Fruit fly (Drosophila melanogaster): ENCODE data around the gene CG7720.
A peak's percentile ranks its signal among the peaks of the same experiment; 100 is the strongest.

CG7720 gene

DNA sequence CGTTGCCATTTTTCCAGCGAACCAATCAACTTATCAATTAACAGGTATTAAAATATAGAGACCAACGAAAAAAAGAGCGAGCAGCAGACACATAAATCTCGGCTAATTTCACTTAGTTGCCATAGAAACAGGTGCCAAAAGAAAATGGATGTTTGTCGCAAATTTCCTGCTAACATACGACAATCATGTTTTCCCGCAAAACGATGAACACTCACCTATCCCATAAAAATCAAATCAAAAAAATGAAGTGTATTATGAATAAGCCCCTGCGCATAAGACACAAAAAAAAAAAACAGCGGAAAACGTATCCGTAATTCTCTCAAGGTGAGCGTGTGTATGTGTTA lies 53.2 kb downstream of the CG7720 start (continued):
- TF ChIP-seq Awh (GFP tag; IDR thresholded peaks at IDR 0.05) (no peak), GATAe (GFP tag; conservative IDR thresholded peaks at IDR 0.05) (0 out of 2 replicates have a peak, but pooled peaks have one; percentile 7), Hr3 (GFP tag; optimal IDR thresholded peaks at IDR 0.05) (no peak), HLH3B (GFP tag; IDR thresholded peaks at IDR 0.05) (no peak), CG12659 (GFP tag; optimal IDR thresholded peaks at IDR 0.05) (no peak), chinmo (GFP tag; IDR thresholded peaks at IDR 0.05; ENCODE audit: partially characterized antibody) (no peak; the same call in 3 of the 4 replicates), CG14860 (GFP tag; IDR thresholded peaks at IDR 0.05; ENCODE audit: partially characterized antibody) (no peak), unc-4 (GFP tag; IDR thresholded peaks at IDR 0.05; ENCODE audit: partially characterized antibody) (no peak), CG1529 (GFP tag; optimal IDR thresholded peaks at IDR 0.05) (no peak), tio (GFP tag; optimal IDR thresholded peaks at IDR 0.05) (no peak), tll (GFP tag; optimal IDR thresholded peaks at IDR 0.05) (no peak), sqz (GFP tag; optimal IDR thresholded peaks at IDR 0.05) (peak; percentile 15), CG2875 (GFP tag; optimal IDR thresholded peaks at IDR 0.05) (no peak), chn (GFP tag; optimal IDR thresholded peaks at IDR 0.05) (no peak), aop (GFP tag; IDR thresholded peaks at IDR 0.05) (no peak), ro (GFP tag; IDR thresholded peaks at IDR 0.05) (no peak), odd (GFP tag; optimal IDR thresholded peaks at IDR 0.05) (no peak), Chrac-16 (GFP tag; optimal IDR thresholded peaks at IDR 0.05) (no peak), BtbVII (GFP tag; optimal IDR thresholded peaks at IDR 0.05) (no peak), CG2199 (GFP tag; IDR thresholded peaks at IDR 0.05) (no peak), CG3726 (GFP tag; IDR thresholded peaks at IDR 0.05) (no peak), CG4282 (GFP tag; optimal IDR thresholded peaks at IDR 0.05) (no peak), dpn (GFP tag; optimal IDR thresholded peaks at IDR 0.05) (no peak), dimm (GFP tag; IDR thresholded peaks at IDR 0.05) (no peak), Abd-B (GFP tag; optimal IDR thresholded peaks at IDR 0.05) (no peak), sisA (GFP tag; IDR thresholded peaks at IDR 0.05) (no peak), crol (GFP tag; IDR thresholded peaks at IDR 0.05) (peak; percentile 64; the same call in 1 of the 2 replicates), CG7372 (GFP tag; IDR thresholded peaks at IDR 0.05) (no peak), CG1233 (GFP tag; optimal IDR thresholded peaks at IDR 0.05) (no peak), CG13424 (tag; optimal IDR thresholded peaks at IDR 0.05) (no peak), grn (GFP tag; optimal IDR thresholded peaks at IDR 0.05) (peak; percentile 24)

DNA sequence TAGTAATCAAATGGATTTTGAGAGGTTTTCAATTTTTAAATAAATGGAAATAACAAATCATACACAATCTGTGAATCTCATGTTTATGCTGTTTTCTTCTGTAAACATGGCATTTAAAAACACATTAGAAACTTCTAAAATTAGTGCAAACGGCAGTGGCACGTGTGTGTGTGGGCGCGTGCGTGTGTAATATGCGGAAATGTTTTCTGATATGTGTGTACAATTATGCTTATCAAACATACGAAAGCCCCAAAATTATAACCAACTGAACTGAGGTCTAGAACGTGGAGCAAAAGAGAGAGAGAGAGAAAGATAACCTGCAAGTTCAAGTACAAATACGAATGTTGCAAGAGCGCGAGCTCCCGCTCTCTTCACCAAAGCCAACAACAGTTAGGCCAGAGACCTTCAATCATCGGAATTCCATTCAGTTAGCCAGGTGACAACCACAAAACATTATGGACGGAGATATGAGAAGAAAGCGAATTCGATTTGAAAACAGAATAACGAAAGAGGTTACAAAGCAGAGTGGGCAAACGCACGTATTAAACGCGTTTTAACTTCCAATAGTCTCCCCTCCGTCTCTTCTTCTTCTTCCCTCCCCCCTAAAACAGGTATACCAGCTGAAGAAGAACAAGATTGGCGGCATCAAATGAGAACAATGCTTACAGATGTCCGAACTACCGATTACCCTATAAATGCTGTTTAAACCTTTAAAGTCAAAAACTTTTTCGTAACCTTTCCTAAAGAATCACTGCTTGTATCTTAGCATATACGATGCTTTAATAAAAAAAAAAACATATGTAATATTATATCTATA lies 53.7 kb downstream of the CG7720 start:
- TF ChIP-seq CG15269 (tag; optimal IDR thresholded peaks at IDR 0.05) (peak; percentile 98), ase (GFP tag; IDR thresholded peaks at IDR 0.05) (peak; percentile 92), Elba2 (GFP tag; optimal IDR thresholded peaks at IDR 0.05) (no peak), Fer1 (GFP tag; optimal IDR thresholded peaks at IDR 0.05) (peak; percentile 97), Kr (GFP tag; optimal IDR thresholded peaks at IDR 0.05) (no peak), Antp (GFP tag; optimal IDR thresholded peaks at IDR 0.05) (peak; percentile 86), CG4730 (GFP tag; IDR thresholded peaks at IDR 0.05) (peak; percentile 97), CG10209 (GFP tag; optimal IDR thresholded peaks at IDR 0.05) (peak; percentile 96), pum (GFP tag; optimal IDR thresholded peaks at IDR 0.05) (peak; percentile 80), CG5180 (GFP tag; optimal IDR thresholded peaks at IDR 0.05) (peak; percentile 87), bowl (GFP tag; IDR thresholded peaks at IDR 0.05) (peak; percentile 92), pfk (GFP tag; optimal IDR thresholded peaks at IDR 0.05) (peak; percentile 15), Dad (GFP tag; optimal IDR thresholded peaks at IDR 0.05) (peak; percentile 66), CG11398 (GFP tag; optimal IDR thresholded peaks at IDR 0.05) (peak; percentile 43), CG30403 (GFP tag; optimal IDR thresholded peaks at IDR 0.05) (peak; percentile 97), tap (tag; optimal IDR thresholded peaks at IDR 0.05) (peak; percentile 96), CG2120 (GFP tag; optimal IDR thresholded peaks at IDR 0.05) (peak; percentile 96), HLH54F (GFP tag; optimal IDR thresholded peaks at IDR 0.05) (peak; percentile 82), maf-S (GFP tag; optimal IDR thresholded peaks at IDR 0.05) (peak; percentile 78), CG31224 (GFP tag; IDR thresholded peaks at IDR 0.05) (peak; percentile 96)

Data from whole organism, embryonic.